Worm (Caenorhabditis elegans) whole organism, young adult: ENCODE data around the gene srsx-12.

Experiments
- F33H1.4 ChIP-seq: fragments of 200-800 bp; sonication (Bioruptor generic); IDR thresholded peaks from 2 replicates; pipeline ENCODE4 v1.3.6; 2022; ENCODE audit warnings: missing genetic modification reagents, missing genetic modification characterization, missing compliant biosample characterization
- madf-8 ChIP-seq: fragments of 200-800 bp; sonication (Bioruptor generic); conservative IDR thresholded peaks from 2 replicates; pipeline ENCODE4 v1.3.6; 2022; ENCODE audit warnings: missing genetic modification reagents, missing genetic modification characterization, missing compliant biosample characterization
- nfyb-1 ChIP-seq: fragments of 200-800 bp; sonication (Bioruptor generic); IDR thresholded peaks from 2 replicates; pipeline ENCODE4 v1.3.6; 2022; ENCODE audit warnings: missing genetic modification reagents, missing genetic modification characterization, missing compliant biosample characterization
- nhr-90 ChIP-seq: sonication (generic microtip); optimal IDR thresholded peaks from 2 replicates; lab custom pipeline; 2016; ENCODE audit warnings: missing genotype, mild to moderate bottlenecking, missing genetic modification characterization, missing compliant biosample characterization
- pha-4 ChIP-seq: fragments of 150-350 bp; sonication (generic microtip); optimal IDR thresholded peaks from 2 replicates; lab custom pipeline; 2014; ENCODE audit warnings: missing biosample characterization, missing genetic modification reagents, missing genetic modification characterization

- TF ChIP-seq pha-4 (tag; lab: Kevin White, UChicago) (no peak), madf-8 (GFP tag; lab: Robert Waterston, UW) (no peak), nfyb-1 (GFP tag; lab: Robert Waterston, UW) (no peak), F33H1.4 (GFP tag; lab: Robert Waterston, UW) (no peak), nhr-90 (tag; lab: Kevin White, UChicago) (no peak)
Observed at ce11 chrV:4983091-4983490, 2.3 kb upstream of the srsx-12 start, which contains the start of gene srsx-13.
